Worm (Caenorhabditis elegans): ENCODE data around the gene Y43F8C.3.

The Y43F8C.3 gene

DNA sequence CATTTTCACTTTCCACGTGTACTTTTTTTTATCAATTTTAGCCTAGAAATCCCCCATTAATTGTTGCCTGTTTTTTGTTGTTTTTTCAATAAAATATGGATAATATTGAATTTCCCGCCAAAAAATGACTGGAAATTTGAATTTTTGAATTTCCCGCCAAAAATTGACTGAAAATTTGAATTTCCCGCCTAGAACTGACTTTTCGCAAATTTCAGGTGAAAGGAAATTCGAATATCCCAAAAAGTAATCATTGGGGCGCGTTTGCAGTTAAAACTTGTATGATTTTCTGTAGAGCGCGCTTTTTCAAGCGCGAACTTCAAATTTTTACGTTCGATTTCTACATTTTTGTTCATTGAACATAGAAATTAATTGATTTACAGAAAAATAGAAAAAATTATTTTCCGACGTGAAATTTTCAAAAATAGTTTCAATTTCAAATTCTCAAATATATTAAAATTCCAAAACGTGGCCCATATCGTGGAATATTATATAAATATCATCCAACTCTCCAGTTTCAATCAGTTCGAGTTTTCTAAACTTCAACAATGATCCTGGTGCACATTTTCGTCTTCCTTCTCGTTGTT lies 23.2 kb upstream of the Y43F8C.3 start, which contains the start of gene Y43F8C.9:
Gene Y43F8C.9 (plus strand): TSS at position 534 of the 584 bp plus-strand sequence.
- TF ChIP-seq mep-1 (tag; optimal IDR thresholded peaks at IDR 0.05) (no peak), nhr-76 (tag; optimal IDR thresholded peaks at IDR 0.05) (no peak), lin-32 (GFP tag; optimal IDR thresholded peaks at IDR 0.05) (no peak), ceh-43 (GFP tag; optimal IDR thresholded peaks at IDR 0.05) (no peak), mab-5 (tag; optimal IDR thresholded peaks at IDR 0.05) (no peak), tbx-8 (GFP tag; optimal IDR thresholded peaks at IDR 0.05) (no peak), ceh-39 (tag; optimal IDR thresholded peaks at IDR 0.05) (no peak), elt-1 (tag; optimal IDR thresholded peaks at IDR 0.05; ENCODE audit: borderline replicate concordance, insufficient read depth) (no peak), nhr-28 (tag; optimal IDR thresholded peaks at IDR 0.05) (no peak), ham-2 (GFP tag; optimal IDR thresholded peaks at IDR 0.05) (no peak), nhr-2 (tag; optimal IDR thresholded peaks at IDR 0.05) (no peak), nhr-237 (tag; optimal IDR thresholded peaks at IDR 0.05) (no peak), zip-8 (tag; optimal IDR thresholded peaks at IDR 0.05) (no peak)

DNA sequence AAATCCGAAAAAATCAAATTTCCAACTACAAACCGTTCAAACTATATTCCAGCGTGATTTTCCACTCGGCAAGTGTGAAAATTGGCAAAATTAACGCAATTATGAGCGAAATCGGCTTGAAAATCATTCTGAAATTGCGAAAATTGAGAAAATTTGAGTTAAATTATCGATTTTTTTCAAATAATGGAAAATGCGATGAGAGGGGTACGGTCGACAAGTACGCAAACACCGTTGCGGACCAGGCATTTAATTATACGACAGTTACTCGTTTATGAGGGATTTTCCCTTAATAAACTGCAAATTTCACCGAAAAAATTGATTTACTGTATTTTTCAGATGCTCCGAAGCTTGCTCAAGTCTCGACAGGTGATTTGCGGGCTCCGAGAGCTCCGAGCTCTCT lies 21.5 kb upstream of the Y43F8C.3 start, which contains the start of the genes Y43F8C.7 and mrps-28:
Gene Y43F8C.7 (minus strand): TSS at position 128 of the 400 bp plus-strand sequence.
Gene mrps-28 (plus strand): TSS at position 337 of the 400 bp plus-strand sequence.
- TF ChIP-seq M03D4.4 (tag; optimal IDR thresholded peaks at IDR 0.05) (no peak), mep-1 (tag; optimal IDR thresholded peaks at IDR 0.05) (no peak), nhr-28 (tag; optimal IDR thresholded peaks at IDR 0.05) (no peak), nhr-12 (tag; optimal IDR thresholded peaks at IDR 0.05) (no peak), ceh-39 (tag; optimal IDR thresholded peaks at IDR 0.05) (peak; percentile 83), ztf-11 (tag; optimal IDR thresholded peaks at IDR 0.05) (no peak), lin-13 (tag; optimal IDR thresholded peaks at IDR 0.05) (peak; percentile 48), elt-1 (tag; optimal IDR thresholded peaks at IDR 0.05; ENCODE audit: borderline replicate concordance, insufficient read depth) (no peak), drap-1 (GFP tag; optimal IDR thresholded peaks at IDR 0.05) (no peak), ham-2 (GFP tag; optimal IDR thresholded peaks at IDR 0.05) (no peak), ces-1 (GFP tag; optimal IDR thresholded peaks at IDR 0.05) (peak; percentile 82), unc-39 (tag; optimal IDR thresholded peaks at IDR 0.05) (no peak), bed-3 (GFP tag; optimal IDR thresholded peaks at IDR 0.05) (no peak), mls-2 (tag; optimal IDR thresholded peaks at IDR 0.05) (no peak), lin-32 (GFP tag; optimal IDR thresholded peaks at IDR 0.05) (no peak), unc-62 (GFP tag; optimal IDR thresholded peaks at IDR 0.05) (no peak), nhr-2 (tag; optimal IDR thresholded peaks at IDR 0.05) (no peak), pha-4 (tag; optimal IDR thresholded peaks at IDR 0.05) (no peak), lsy-2 (tag; optimal IDR thresholded peaks at IDR 0.05) (peak; percentile 96), sem-2 (GFP tag; optimal IDR thresholded peaks at IDR 0.05) (no peak), blmp-1 (tag; optimal IDR thresholded peaks at IDR 0.05) (no peak), zip-8 (tag; optimal IDR thresholded peaks at IDR 0.05) (no peak), sptf-1 (tag; optimal IDR thresholded peaks at IDR 0.05) (no peak)

DNA sequence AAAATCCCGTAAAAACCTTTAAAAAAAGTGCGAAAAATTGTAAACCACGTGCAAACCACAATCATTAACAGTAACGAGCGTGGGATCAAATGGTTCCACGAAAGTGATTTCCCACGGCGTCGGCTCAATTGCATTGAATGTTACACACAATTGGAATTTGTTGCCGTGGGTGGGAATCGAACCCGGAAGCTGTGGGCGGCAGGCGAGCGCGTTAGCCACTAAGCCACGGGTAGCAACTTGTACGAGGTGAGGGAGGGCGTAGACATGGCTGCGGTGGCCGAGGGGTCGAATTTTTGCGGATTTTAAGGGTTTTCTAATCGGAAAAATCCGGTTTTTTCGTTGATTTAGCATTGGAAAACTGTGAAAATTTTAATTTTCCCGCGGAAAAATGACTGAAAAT lies 20.6 kb upstream of the Y43F8C.3 start:
- TF ChIP-seq blmp-1 (tag; optimal IDR thresholded peaks at IDR 0.05) = no peak
- no peak for TF ChIP-seq zip-8 (tag; optimal IDR thresholded peaks at IDR 0.05)
- TF ChIP-seq hlh-1 (tag; optimal IDR thresholded peaks at IDR 0.05) = peak; percentile 51
- no peak for TF ChIP-seq nhr-2 (tag; optimal IDR thresholded peaks at IDR 0.05)
- peak; percentile 98 for TF ChIP-seq cnd-1 (tag; optimal IDR thresholded peaks at IDR 0.05)
- peak; percentile 98 for TF ChIP-seq unc-120 (tag; optimal IDR thresholded peaks at IDR 0.05; ENCODE audit: poor library complexity, severe bottlenecking)
- peak; percentile 72 for TF ChIP-seq unc-62 (GFP tag; optimal IDR thresholded peaks at IDR 0.05)
- peak; percentile 42 for TF ChIP-seq elt-1 (tag; optimal IDR thresholded peaks at IDR 0.05; ENCODE audit: borderline replicate concordance, insufficient read depth)
- no peak for TF ChIP-seq snpc-4 (tag; optimal IDR thresholded peaks at IDR 0.05)
- TF ChIP-seq sptf-1 (tag; optimal IDR thresholded peaks at IDR 0.05) = peak; percentile 99
- TF ChIP-seq tbx-8 (GFP tag; optimal IDR thresholded peaks at IDR 0.05) = peak; percentile 97
- TF ChIP-seq elt-3 (tag; optimal IDR thresholded peaks at IDR 0.05) = peak; percentile 44
- TF ChIP-seq sem-2 (GFP tag; optimal IDR thresholded peaks at IDR 0.05) = peak; percentile 96
- peak; percentile 82 for TF ChIP-seq lsy-2 (tag; optimal IDR thresholded peaks at IDR 0.05)
- TF ChIP-seq mep-1 (tag; optimal IDR thresholded peaks at IDR 0.05) = peak; percentile 90
- peak; percentile 99 for TF ChIP-seq mls-2 (tag; optimal IDR thresholded peaks at IDR 0.05)
- TF ChIP-seq ces-1 (GFP tag; optimal IDR thresholded peaks at IDR 0.05) = peak; percentile 64
- peak; percentile 63 for TF ChIP-seq nhr-237 (tag; optimal IDR thresholded peaks at IDR 0.05)
- peak; percentile 97 for TF ChIP-seq flh-1 (GFP tag; optimal IDR thresholded peaks at IDR 0.05)
- peak; percentile 93 for TF ChIP-seq ztf-11 (tag; optimal IDR thresholded peaks at IDR 0.05)
- peak; percentile 49 for TF ChIP-seq nhr-12 (tag; optimal IDR thresholded peaks at IDR 0.05)
- peak; percentile 98 for TF ChIP-seq M03D4.4 (tag; optimal IDR thresholded peaks at IDR 0.05)
- TF ChIP-seq nhr-76 (tag; optimal IDR thresholded peaks at IDR 0.05) = peak; percentile 9
- TF ChIP-seq ham-2 (GFP tag; optimal IDR thresholded peaks at IDR 0.05) = peak; percentile 99
- TF ChIP-seq drap-1 (GFP tag; optimal IDR thresholded peaks at IDR 0.05) = peak; percentile 100
- TF ChIP-seq pha-4 (tag; optimal IDR thresholded peaks at IDR 0.05) = peak; percentile 95
- peak; percentile 87 for TF ChIP-seq nhr-28 (tag; optimal IDR thresholded peaks at IDR 0.05)
- TF ChIP-seq unc-39 (tag; optimal IDR thresholded peaks at IDR 0.05) = peak; percentile 56
- TF ChIP-seq ceh-43 (GFP tag; optimal IDR thresholded peaks at IDR 0.05) = peak; percentile 97
- TF ChIP-seq bed-3 (GFP tag; optimal IDR thresholded peaks at IDR 0.05) = peak; percentile 95
- TF ChIP-seq mab-5 (tag; optimal IDR thresholded peaks at IDR 0.05) = no peak
- TF ChIP-seq ceh-39 (tag; optimal IDR thresholded peaks at IDR 0.05) = peak; percentile 19
- peak; percentile 96 for TF ChIP-seq lin-13 (tag; optimal IDR thresholded peaks at IDR 0.05)
- peak; percentile 99 for TF ChIP-seq ceh-83 (GFP tag; optimal IDR thresholded peaks at IDR 0.05)
- TF ChIP-seq lin-32 (GFP tag; optimal IDR thresholded peaks at IDR 0.05) = peak; percentile 98

Measured in whole organism, mixed stage, embryonic.